Worm (Caenorhabditis elegans) whole organism, L3 larva: ENCODE measurements around the gene nsy-7.

Experiments
- ceh-28 ChIP-seq: fragments of 150-350 bp; optimal IDR thresholded peaks from 2 replicates; lab custom pipeline; 2014; ENCODE audit warnings: missing biosample characterization, missing genetic modification reagents, missing genetic modification characterization
- egl-27 ChIP-seq: sonication (generic microtip); optimal IDR thresholded peaks from 4 replicates; lab custom pipeline; 2017; ENCODE audit warnings: missing biosample characterization, missing genetic modification reagents, missing genetic modification characterization
- nhr-11 ChIP-seq: fragments of 150-350 bp; optimal IDR thresholded peaks from 2 replicates; lab custom pipeline; 2014; ENCODE audit warnings: missing biosample characterization, missing genetic modification characterization
- pha-4 ChIP-seq: fragments of 150-350 bp; optimal IDR thresholded peaks from 2 replicates; lab custom pipeline; 2014; ENCODE audit warnings: missing biosample characterization, missing genetic modification reagents, missing genetic modification characterization
- skn-1 ChIP-seq: fragments of 150-350 bp; optimal IDR thresholded peaks from 2 replicates; lab custom pipeline; 2014; ENCODE audit warnings: missing biosample characterization, missing genetic modification characterization
- ztf-11 ChIP-seq: fragments of 150-350 bp; optimal IDR thresholded peaks from 2 replicates; lab custom pipeline; 2014; ENCODE audit warnings: missing biosample characterization, missing genetic modification characterization

ce11 chrIV:8099601-8100000 is 13.1 kb upstream of the nsy-7 start, which contains the start of gene Y42H9AR.2:
- TF ChIP-seq skn-1 (no peak), nhr-11 (no peak), pha-4 (tag; lab: Kevin White, UChicago) (no peak), egl-27 (tag; lab: Kevin White, UChicago) (no peak), ceh-28 (no peak), ztf-11 (tag; lab: Kevin White, UChicago) (no peak)
